Comparison of ENCODE assay signal across 4 fruit fly cellular contexts in the genomic region with DNA sequence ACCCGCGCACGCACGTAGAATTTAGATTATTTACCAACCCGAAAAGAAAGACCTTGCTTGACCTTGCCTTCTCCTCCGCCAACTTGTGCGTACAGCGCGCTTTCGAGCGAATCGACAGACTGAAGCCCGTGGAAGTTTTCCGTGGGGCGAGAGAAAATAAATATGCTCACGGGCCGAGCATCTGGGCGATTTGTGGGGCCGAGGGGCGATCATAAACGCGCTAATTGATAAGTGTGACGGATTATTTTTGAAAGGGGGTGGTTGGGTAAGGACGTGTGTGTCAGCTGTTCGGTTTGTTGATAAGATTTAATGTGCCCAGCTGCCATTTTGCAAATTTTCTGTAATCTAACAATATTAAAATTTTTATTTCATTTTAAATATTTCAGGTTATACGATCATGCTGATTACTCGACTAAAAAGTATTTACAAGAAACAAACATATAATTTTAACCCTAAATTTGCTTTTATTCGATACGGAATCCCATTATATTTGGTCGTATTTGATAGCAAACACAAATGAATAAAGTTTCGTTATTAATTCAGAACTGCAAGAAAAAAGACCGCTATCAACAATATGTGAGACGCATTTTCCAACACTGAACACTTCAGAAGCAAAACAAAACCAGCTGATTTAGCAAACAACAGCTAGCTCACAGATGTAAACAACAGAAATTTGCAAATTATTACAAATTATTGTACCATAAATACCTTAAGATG.
TF ChIP-seq lines count a peak whose summit lies in the region.

A gene (minus strand): TSS at position 386 of the 717 bp plus-strand sequence.
A gene (plus strand): TSS at position 648 of the 717 bp plus-strand sequence.

TF ChIP-seq in whole organism, adult, 20 proteins besides CTCF, POLR2A, EP300 and RAD21 (continued from another document):
- TF ChIP-seq CG5204 (GFP tag; optimal IDR thresholded peaks at IDR 0.05; lab: Kevin White, UChicago): no peak
- TF ChIP-seq CG1620 (GFP tag; optimal IDR thresholded peaks at IDR 0.05; lab: Kevin White, UChicago): peak; percentile 59
- peak; percentile 73 for TF ChIP-seq pad (GFP tag; optimal IDR thresholded peaks at IDR 0.05; lab: Kevin White, UChicago)
- TF ChIP-seq Crg-1 (GFP tag; optimal IDR thresholded peaks at IDR 0.05; lab: Kevin White, UChicago): peak; percentile 77

TF ChIP-seq in whole organism, embryonic, 481 proteins besides CTCF, POLR2A, EP300 and RAD21 (continued from another document and continues in another):
- no peak for TF ChIP-seq Atf3 (GFP tag; optimal IDR thresholded peaks at IDR 0.05; lab: Kevin White, UChicago)
- peak; percentile 69 for TF ChIP-seq CG18262 (tag; optimal IDR thresholded peaks at IDR 0.05; lab: Kevin White, UChicago)
- peak; percentile 20 for TF ChIP-seq Asciz (GFP tag; optimal IDR thresholded peaks at IDR 0.05; lab: Kevin White, UChicago)
- no peak for TF ChIP-seq eve (GFP tag; optimal IDR thresholded peaks at IDR 0.05; lab: Kevin White, UChicago)
- no peak for TF ChIP-seq Doc2 (GFP tag; IDR thresholded peaks at IDR 0.05; lab: Robert Waterston, UW)
- no peak for TF ChIP-seq p53 (GFP tag; optimal IDR thresholded peaks at IDR 0.05; lab: Kevin White, UChicago)
- TF ChIP-seq CG6254 (GFP tag; optimal IDR thresholded peaks at IDR 0.05; lab: Kevin White, UChicago): peak; percentile 34
- TF ChIP-seq lmd (GFP tag; IDR thresholded peaks at IDR 0.05; lab: Robert Waterston, UW): 0 out of 2 replicates have a peak, but pooled peaks have one; percentile 21
- no peak for TF ChIP-seq CG11560 (tag; IDR thresholded peaks at IDR 0.05; lab: Robert Waterston, UW)
- no peak for TF ChIP-seq Gsc (GFP tag; IDR thresholded peaks at IDR 0.05; lab: Robert Waterston, UW)
- TF ChIP-seq ap (GFP tag; IDR thresholded peaks at IDR 0.05; lab: Robert Waterston, UW): no peak
- TF ChIP-seq rib (GFP tag; IDR thresholded peaks at IDR 0.05; lab: Robert Waterston, UW): no peak
- peak; percentile 27 for TF ChIP-seq CG2875 (GFP tag; optimal IDR thresholded peaks at IDR 0.05; lab: Kevin White, UChicago)
- peak; percentile 67 for TF ChIP-seq Nf-YC (tag; optimal IDR thresholded peaks at IDR 0.05; lab: Kevin White, UChicago)
- TF ChIP-seq sug (tag; optimal IDR thresholded peaks at IDR 0.05; lab: Kevin White, UChicago): peak; percentile 91
- TF ChIP-seq Neu2 (GFP tag; optimal IDR thresholded peaks at IDR 0.05; lab: Kevin White, UChicago; ENCODE audit: borderline replicate concordance): no peak
- TF ChIP-seq zfh1 (GFP tag; IDR thresholded peaks at IDR 0.05; lab: Robert Waterston, UW): 0 out of 3 replicates have a peak, but pooled peaks have one; percentile 32
- peak; percentile 36 for TF ChIP-seq CG15696 (tag; optimal IDR thresholded peaks at IDR 0.05; lab: Kevin White, UChicago)
- no peak for TF ChIP-seq gsb (GFP tag; IDR thresholded peaks at IDR 0.05; lab: Robert Waterston, UW)
- TF ChIP-seq CG7786 (GFP tag; optimal IDR thresholded peaks at IDR 0.05; lab: Kevin White, UChicago): peak; percentile 14
- peak; percentile 38 for TF ChIP-seq CG6765 (GFP tag; optimal IDR thresholded peaks at IDR 0.05; lab: Kevin White, UChicago)
- no peak for TF ChIP-seq aop (GFP tag; IDR thresholded peaks at IDR 0.05; lab: Robert Waterston, UW)
- TF ChIP-seq CG16863 (GFP tag; optimal IDR thresholded peaks at IDR 0.05; lab: Kevin White, UChicago): no peak
- no peak for TF ChIP-seq CG14965 (GFP tag; optimal IDR thresholded peaks at IDR 0.05; lab: Kevin White, UChicago; ENCODE audit: borderline replicate concordance)
- peak; percentile 83 for TF ChIP-seq bigmax (GFP tag; optimal IDR thresholded peaks at IDR 0.05; lab: Kevin White, UChicago)
- no peak for TF ChIP-seq eyg (GFP tag; optimal IDR thresholded peaks at IDR 0.05; lab: Kevin White, UChicago)
- no peak for TF ChIP-seq CG11504 (tag; optimal IDR thresholded peaks at IDR 0.05; lab: Kevin White, UChicago)
- peak; percentile 23 for TF ChIP-seq Spps (tag; optimal IDR thresholded peaks at IDR 0.05; lab: Kevin White, UChicago)
- peak; percentile 30 for TF ChIP-seq tup (GFP tag; optimal IDR thresholded peaks at IDR 0.05; lab: Kevin White, UChicago)
- no peak for TF ChIP-seq Hr3 (GFP tag; optimal IDR thresholded peaks at IDR 0.05; lab: Kevin White, UChicago)
- TF ChIP-seq CG1647 (GFP tag; optimal IDR thresholded peaks at IDR 0.05; lab: Kevin White, UChicago): no peak
- no peak for TF ChIP-seq CG3407 (GFP tag; optimal IDR thresholded peaks at IDR 0.05; lab: Kevin White, UChicago)
- TF ChIP-seq jumu (GFP tag; optimal IDR thresholded peaks at IDR 0.05; lab: Kevin White, UChicago): peak; percentile 1
- peak; percentile 67 for TF ChIP-seq ind (GFP tag; optimal IDR thresholded peaks at IDR 0.05; lab: Kevin White, UChicago)
- peak; percentile 37 for TF ChIP-seq Nf-YB (GFP tag; optimal IDR thresholded peaks at IDR 0.05; lab: Kevin White, UChicago)
- TF ChIP-seq lab (GFP tag; optimal IDR thresholded peaks at IDR 0.05; lab: Kevin White, UChicago): peak; percentile 85
- peak; percentile 12 for TF ChIP-seq CHES-1-like (GFP tag; optimal IDR thresholded peaks at IDR 0.05; lab: Kevin White, UChicago)
- TF ChIP-seq cato (GFP tag; optimal IDR thresholded peaks at IDR 0.05; lab: Kevin White, UChicago; ENCODE audit: borderline replicate concordance): peak; percentile 51
- TF ChIP-seq HmgD (GFP tag; optimal IDR thresholded peaks at IDR 0.05; lab: Kevin White, UChicago): no peak

TF ChIP-seq in whole organism, prepupa, 60 proteins besides CTCF, POLR2A, EP300 and RAD21 (continued from another document):
- TF ChIP-seq CG11902 (GFP tag; optimal IDR thresholded peaks at IDR 0.05; lab: Kevin White, UChicago) (no peak), fd85E (GFP tag; optimal IDR thresholded peaks at IDR 0.05; lab: Kevin White, UChicago) (peak; percentile 31), lz (GFP tag; optimal IDR thresholded peaks at IDR 0.05; lab: Kevin White, UChicago) (peak; percentile 70), spab (GFP tag; optimal IDR thresholded peaks at IDR 0.05; lab: Kevin White, UChicago) (no peak), CG9139 (GFP tag; optimal IDR thresholded peaks at IDR 0.05; lab: Kevin White, UChicago) (no peak), CG7368 (GFP tag; optimal IDR thresholded peaks at IDR 0.05; lab: Kevin White, UChicago) (peak; percentile 25), Ets21C (GFP tag; optimal IDR thresholded peaks at IDR 0.05; lab: Kevin White, UChicago) (peak; percentile 55), CG10669 (GFP tag; optimal IDR thresholded peaks at IDR 0.05; lab: Kevin White, UChicago) (peak; percentile 46), CG10631 (GFP tag; optimal IDR thresholded peaks at IDR 0.05; lab: Kevin White, UChicago) (peak; percentile 83), ss (GFP tag; optimal IDR thresholded peaks at IDR 0.05; lab: Kevin White, UChicago) (peak in 1 of 2 experiments; percentile 56), CG8319 (GFP tag; optimal IDR thresholded peaks at IDR 0.05; lab: Kevin White, UChicago) (peak; percentile 58), CG1621 (tag; optimal IDR thresholded peaks at IDR 0.05; lab: Kevin White, UChicago) (no peak), CG3032 (tag; optimal IDR thresholded peaks at IDR 0.05; lab: Kevin White, UChicago) (peak; percentile 69), dac (GFP tag; optimal IDR thresholded peaks at IDR 0.05; lab: Kevin White, UChicago) (no peak), fkh (GFP tag; optimal IDR thresholded peaks at IDR 0.05; lab: Kevin White, UChicago) (peak; percentile 89), Hr39 (GFP tag; optimal IDR thresholded peaks at IDR 0.05; lab: Kevin White, UChicago) (peak; percentile 34), Sox15 (GFP tag; optimal IDR thresholded peaks at IDR 0.05; lab: Kevin White, UChicago) (peak; percentile 29), Blimp-1 (GFP tag; optimal IDR thresholded peaks at IDR 0.05; lab: Kevin White, UChicago) (no peak), Eip78C (GFP tag; lab: Kevin White, UChicago) (peak; percentile 92), fd59A (GFP tag; optimal IDR thresholded peaks at IDR 0.05; lab: Kevin White, UChicago) (peak; percentile 43), CG34406 (GFP tag; optimal IDR thresholded peaks at IDR 0.05; lab: Kevin White, UChicago) (no peak), Gug (GFP tag; IDR thresholded peaks at IDR 0.05; lab: Robert Waterston, UW) (no peak), vri (GFP tag; optimal IDR thresholded peaks at IDR 0.05; lab: Kevin White, UChicago) (peak; percentile 58), CG6792 (GFP tag; optimal IDR thresholded peaks at IDR 0.05; lab: Kevin White, UChicago) (peak; percentile 61), CG6163 (GFP tag; IDR thresholded peaks at IDR 0.05; lab: Robert Waterston, UW) (0 out of 3 replicates have a peak, but pooled peaks have one; percentile 22), svp (GFP tag; lab: Kevin White, UChicago) (peak; percentile 97), CG6808 (GFP tag; optimal IDR thresholded peaks at IDR 0.05; lab: Kevin White, UChicago) (no peak), CG4318 (GFP tag; optimal IDR thresholded peaks at IDR 0.05; lab: Kevin White, UChicago) (no peak), CG32006 (GFP tag; optimal IDR thresholded peaks at IDR 0.05; lab: Kevin White, UChicago) (no peak), achi (GFP tag; optimal IDR thresholded peaks at IDR 0.05; lab: Kevin White, UChicago) (peak; percentile 72), CG15336 (GFP tag; IDR thresholded peaks at IDR 0.05; lab: Robert Waterston, UW) (peak; percentile 34; the same call in 1 of the 2 replicates), esn (GFP tag; optimal IDR thresholded peaks at IDR 0.05; lab: Kevin White, UChicago) (peak; percentile 77), OdsH (GFP tag; optimal IDR thresholded peaks at IDR 0.05; lab: Kevin White, UChicago) (no peak), dsx (GFP tag; optimal IDR thresholded peaks at IDR 0.05; lab: Kevin White, UChicago; ENCODE audit: poor library complexity, severe bottlenecking) (no peak), Eip93F (GFP tag; optimal IDR thresholded peaks at IDR 0.05; lab: Kevin White, UChicago) (peak; percentile 30), Sox102F (GFP tag; optimal IDR thresholded peaks at IDR 0.05; lab: Kevin White, UChicago) (no peak), CG6854 (GFP tag; optimal IDR thresholded peaks at IDR 0.05; lab: Kevin White, UChicago) (peak; percentile 57), CG3919 (GFP tag; optimal IDR thresholded peaks at IDR 0.05; lab: Kevin White, UChicago) (no peak), Eip75B (GFP tag; optimal IDR thresholded peaks at IDR 0.05; lab: Kevin White, UChicago) (no peak), CG16779 (tag; optimal IDR thresholded peaks at IDR 0.05; lab: Kevin White, UChicago) (no peak), acj6 (GFP tag; optimal IDR thresholded peaks at IDR 0.05; lab: Kevin White, UChicago) (peak; percentile 69), Met (GFP tag; optimal IDR thresholded peaks at IDR 0.05; lab: Kevin White, UChicago) (peak; percentile 70)

TF ChIP-seq in whole organism, wandering third instar larva, 38 proteins besides CTCF, POLR2A, EP300 and RAD21 (continued from another document):
- peak; percentile 32 for TF ChIP-seq dsf (GFP tag; optimal IDR thresholded peaks at IDR 0.05; lab: Kevin White, UChicago; ENCODE audit: borderline replicate concordance)
- TF ChIP-seq usp (GFP tag; optimal IDR thresholded peaks at IDR 0.05; lab: Kevin White, UChicago): no peak
- TF ChIP-seq Vsx2 (GFP tag; optimal IDR thresholded peaks at IDR 0.05; lab: Kevin White, UChicago; ENCODE audit: partially characterized antibody): no peak
- no peak for TF ChIP-seq N (GFP tag; optimal IDR thresholded peaks at IDR 0.05; lab: Kevin White, UChicago)
